Fruit fly (Drosophila melanogaster) whole organism, pupa: ENCODE results near the gene CG4911.

Experiments used
- CG10348 ChIP-seq: fragments of 200-800 bp; sonication (Bioruptor generic); IDR thresholded peaks from 2 replicates; pipeline ENCODE4 v1.3.6; 2022; ENCODE audit warnings: missing biosample characterization, missing genetic modification characterization
- CG13204 ChIP-seq: fragments of 200-800 bp; sonication (Bioruptor generic); optimal IDR thresholded peaks from 2 replicates; lab custom pipeline; 2018; ENCODE audit warnings: missing biosample characterization, mild to moderate bottlenecking, missing genetic modification characterization, moderate library complexity
- CG14655 ChIP-seq: fragments of 200-800 bp; sonication (Bioruptor generic); optimal IDR thresholded peaks from 3 replicates; lab custom pipeline; 2017; ENCODE audit warnings: mild to moderate bottlenecking, missing biosample characterization, missing genetic modification reagents, missing genetic modification characterization
- CG17806 ChIP-seq: fragments of 200-800 bp; sonication (Bioruptor generic); optimal IDR thresholded peaks from 2 replicates; lab custom pipeline; 2018; ENCODE audit warnings: missing biosample characterization, mild to moderate bottlenecking, missing genetic modification characterization, moderate library complexity
- CG34367 ChIP-seq: fragments of 200-800 bp; sonication (Bioruptor generic); optimal IDR thresholded peaks from 2 replicates; lab custom pipeline; 2018; ENCODE audit warnings: missing biosample characterization, mild to moderate bottlenecking, missing genetic modification characterization
- CG8301 ChIP-seq: fragments of 200-800 bp; sonication (Bioruptor generic); optimal IDR thresholded peaks from 2 replicates; lab custom pipeline; 2018; ENCODE audit warnings: missing biosample characterization, mild to moderate bottlenecking, missing genetic modification characterization
- Pif1A ChIP-seq: fragments of 200-800 bp; sonication (Bioruptor generic); optimal IDR thresholded peaks from 3 replicates; lab custom pipeline; 2016; ENCODE audit warnings: missing biosample characterization, missing genetic modification characterization
- Pif1B ChIP-seq: fragments of 200-800 bp; sonication (Bioruptor generic); optimal IDR thresholded peaks from 3 replicates; lab custom pipeline; 2016; ENCODE audit warnings: missing biosample characterization, missing genetic modification characterization
- Snoo ChIP-seq: fragments of 200-800 bp; sonication (Bioruptor generic); optimal IDR thresholded peaks from 3 replicates; lab custom pipeline; 2017; ENCODE audit warnings: missing biosample characterization, mild to moderate bottlenecking, missing genetic modification characterization, inconsistent platforms
- gl ChIP-seq: fragments of 200-800 bp; sonication (Bioruptor generic); optimal IDR thresholded peaks from 2 replicates; lab custom pipeline; 2018; ENCODE audit warnings: missing biosample characterization, mild to moderate bottlenecking, missing genetic modification characterization

DNA sequence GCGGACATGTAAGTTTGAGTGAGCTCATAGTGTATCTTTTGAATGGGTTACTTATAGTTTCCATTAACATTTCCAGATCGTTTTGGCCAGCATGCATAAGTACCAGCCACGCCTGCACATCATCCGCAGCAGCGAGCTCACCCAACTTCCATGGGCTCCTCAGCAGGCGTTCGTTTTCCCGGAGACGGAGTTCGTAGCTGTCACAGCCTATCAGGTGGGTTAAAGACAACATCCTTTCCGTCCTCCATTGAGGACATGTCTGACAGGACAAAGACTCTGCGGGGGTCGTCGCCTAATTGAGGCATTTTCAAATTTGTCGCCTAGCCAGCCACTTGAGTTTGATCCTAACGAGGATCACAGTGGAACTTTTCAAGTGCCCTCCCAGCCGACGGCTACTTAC lies 28.9 kb downstream of the CG4911 start:
- TF ChIP-seq Pif1B (GFP tag; lab: Kevin White, UChicago), result no peak
- TF ChIP-seq CG8301 (tag; lab: Kevin White, UChicago), result no peak
- TF ChIP-seq CG14655 (GFP tag; lab: Kevin White, UChicago), result no peak
- no peak for TF ChIP-seq CG13204
- TF ChIP-seq Snoo (tag; lab: Kevin White, UChicago), result no peak
- no peak for TF ChIP-seq Pif1A
- TF ChIP-seq CG10348, result no peak
- TF ChIP-seq gl, result no peak
- no peak for TF ChIP-seq CG17806 (tag; lab: Kevin White, UChicago)
- TF ChIP-seq CG34367 (tag; lab: Kevin White, UChicago), result no peak
